Worm (Caenorhabditis elegans) whole organism, late embryonic: ENCODE measurements around the gene rpb-12.
A peak's percentile ranks its signal among the peaks of the same experiment; 100 is the strongest.

Experiments used
- C08G9.2 ChIP-seq: sonication (generic microtip); optimal IDR thresholded peaks from 2 replicates; lab custom pipeline; 2016; ENCODE audit warnings: mild to moderate bottlenecking, missing genetic modification characterization, moderate library complexity, missing compliant biosample characterization
- T23F11.4 ChIP-seq: fragments of 200-800 bp; sonication (Bioruptor generic); optimal IDR thresholded peaks from 2 replicates; lab custom pipeline; 2018; ENCODE audit warnings: mild to moderate bottlenecking, missing genetic modification characterization, missing compliant biosample characterization
- Y22D7AL.16 ChIP-seq: sonication (generic microtip); optimal IDR thresholded peaks from 2 replicates; lab custom pipeline; 2016; ENCODE audit warnings: missing genetic modification characterization, missing compliant biosample characterization
- ahr-1 ChIP-seq: sonication (generic microtip); optimal IDR thresholded peaks from 2 replicates; lab custom pipeline; 2016; ENCODE audit warnings: missing genetic modification characterization, missing compliant biosample characterization
- ama-1 ChIP-seq: fragments of 150-350 bp; optimal IDR thresholded peaks from 2 replicates; lab custom pipeline; 2014
- ceh-18 ChIP-seq: sonication (generic microtip); optimal IDR thresholded peaks from 2 replicates; lab custom pipeline; 2016; ENCODE audit warnings: missing genetic modification characterization, missing compliant biosample characterization
- ceh-19 ChIP-seq: fragments of 200-800 bp; sonication (Bioruptor generic); optimal IDR thresholded peaks from 2 replicates; lab custom pipeline; 2018; ENCODE audit warnings: mild to moderate bottlenecking, missing genetic modification characterization, missing compliant biosample characterization
- ceh-2 ChIP-seq: sonication (generic microtip); optimal IDR thresholded peaks from 2 replicates; lab custom pipeline; 2016; ENCODE audit warnings: missing genotype, missing genetic modification characterization, missing compliant biosample characterization
- ceh-22 ChIP-seq: sonication (generic microtip); optimal IDR thresholded peaks from 2 replicates; lab custom pipeline; 2017; ENCODE audit warnings: missing biosample characterization, missing genetic modification characterization
- ceh-45 ChIP-seq: fragments of 200-800 bp; sonication (Bioruptor generic); IDR thresholded peaks from 2 replicates; pipeline ENCODE4 v1.3.6; 2022; ENCODE audit warnings: missing genetic modification reagents, missing genetic modification characterization, missing compliant biosample characterization
- ceh-48 ChIP-seq: sonication (generic microtip); optimal IDR thresholded peaks from 2 replicates; lab custom pipeline; 2016; ENCODE audit warnings: missing genetic modification characterization, inconsistent platforms, missing compliant biosample characterization
- ceh-9 ChIP-seq: sonication (generic microtip); optimal IDR thresholded peaks from 2 replicates; lab custom pipeline; 2016; ENCODE audit warnings: mild to moderate bottlenecking, missing genetic modification characterization, inconsistent platforms, missing compliant biosample characterization
- che-1 ChIP-seq: sonication (generic microtip); optimal IDR thresholded peaks from 2 replicates; lab custom pipeline; 2016; ENCODE audit warnings: mild to moderate bottlenecking, missing genetic modification characterization, missing compliant biosample characterization
- dve-1 ChIP-seq: sonication (generic microtip); optimal IDR thresholded peaks from 2 replicates; lab custom pipeline; 2017; ENCODE audit warnings: antibody characterized with exemption, mild to moderate bottlenecking, missing genetic modification characterization, missing compliant biosample characterization
- elt-2 ChIP-seq: sonication (generic microtip); optimal IDR thresholded peaks from 2 replicates; lab custom pipeline; 2016; ENCODE audit warnings: missing genetic modification reagents, missing genetic modification characterization, missing compliant biosample characterization
- ets-4 ChIP-seq: sonication (generic microtip); optimal IDR thresholded peaks from 2 replicates; lab custom pipeline; 2016; ENCODE audit warnings: missing genetic modification characterization, missing compliant biosample characterization
- eyg-1 ChIP-seq: sonication (generic microtip); optimal IDR thresholded peaks from 2 replicates; lab custom pipeline; 2016; ENCODE audit warnings: missing genotype, missing genetic modification characterization, missing compliant biosample characterization
- fkh-6 ChIP-seq: sonication (generic microtip); optimal IDR thresholded peaks from 2 replicates; lab custom pipeline; 2016; ENCODE audit warnings: missing genetic modification characterization, missing compliant biosample characterization
- hlh-13 ChIP-seq: fragments of 200-800 bp; sonication (Bioruptor generic); optimal IDR thresholded peaks from 2 replicates; lab custom pipeline; 2018; ENCODE audit warnings: mild to moderate bottlenecking, missing genetic modification characterization, missing compliant biosample characterization
- hlh-6 ChIP-seq: sonication (generic microtip); optimal IDR thresholded peaks from 2 replicates; lab custom pipeline; 2016; ENCODE audit warnings: missing genotype, missing genetic modification characterization, missing compliant biosample characterization
- hlh-8 ChIP-seq: sonication (generic microtip); optimal IDR thresholded peaks from 2 replicates; lab custom pipeline; 2016; ENCODE audit warnings: missing genotype, missing genetic modification characterization, missing compliant biosample characterization
- lim-6 ChIP-seq: sonication (generic microtip); optimal IDR thresholded peaks from 2 replicates; lab custom pipeline; 2016; ENCODE audit warnings: missing genetic modification characterization, missing compliant biosample characterization
- nfya-1 ChIP-seq: sonication (generic microtip); optimal IDR thresholded peaks from 2 replicates; lab custom pipeline; 2017; ENCODE audit warnings: missing genetic modification characterization, mild to moderate bottlenecking, missing compliant biosample characterization, antibody characterized with exemption, moderate library complexity
- nhr-11 ChIP-seq: fragments of 150-350 bp; optimal IDR thresholded peaks from 2 replicates; lab custom pipeline; 2014; ENCODE audit warnings: missing biosample characterization, missing genetic modification characterization
- nhr-232 ChIP-seq: sonication (generic microtip); optimal IDR thresholded peaks from 2 replicates; lab custom pipeline; 2016; ENCODE audit warnings: missing genetic modification characterization, missing compliant biosample characterization
- pha-2 ChIP-seq: sonication (generic microtip); optimal IDR thresholded peaks from 2 replicates; lab custom pipeline; 2017; ENCODE audit warnings: mild to moderate bottlenecking, missing genetic modification characterization, missing compliant biosample characterization
- pha-4 ChIP-seq: fragments of 150-350 bp; optimal IDR thresholded peaks from 2 replicates; lab custom pipeline; 2018; ENCODE audit warnings: missing biosample characterization, missing genetic modification reagents, missing genetic modification characterization
- pqm-1 ChIP-seq: sonication (generic microtip); optimal IDR thresholded peaks from 2 replicates; lab custom pipeline; 2016; ENCODE audit warnings: missing genetic modification characterization, missing compliant biosample characterization
- rnt-1 ChIP-seq: sonication (generic microtip); optimal IDR thresholded peaks from 2 replicates; lab custom pipeline; 2016; ENCODE audit warnings: missing genetic modification characterization, missing compliant biosample characterization
- sox-2 ChIP-seq: fragments of 200-800 bp; sonication (Bioruptor generic); IDR thresholded peaks from 2 replicates; pipeline ENCODE4 v1.3.6; 2022; ENCODE audit warnings: missing genetic modification reagents, missing genetic modification characterization, missing compliant biosample characterization
- tbx-2 ChIP-seq: sonication (generic microtip); optimal IDR thresholded peaks from 2 replicates; lab custom pipeline; 2016; ENCODE audit warnings: missing genetic modification characterization, missing compliant biosample characterization
- tbx-7 ChIP-seq: sonication (generic microtip); optimal IDR thresholded peaks from 2 replicates; lab custom pipeline; 2016; ENCODE audit warnings: missing genotype, missing genetic modification characterization, missing compliant biosample characterization
- ttx-3 ChIP-seq: sonication (generic microtip); optimal IDR thresholded peaks from 2 replicates; lab custom pipeline; 2016; ENCODE audit warnings: missing genetic modification reagents, missing genetic modification characterization, missing compliant biosample characterization
- unc-42 ChIP-seq: sonication (generic microtip); optimal IDR thresholded peaks from 2 replicates; lab custom pipeline; 2016; ENCODE audit warnings: missing genotype, missing genetic modification characterization, missing compliant biosample characterization
- unc-55 ChIP-seq: sonication (generic microtip); optimal IDR thresholded peaks from 2 replicates; lab custom pipeline; 2017; ENCODE audit warnings: missing biosample characterization, missing genetic modification reagents, missing genetic modification characterization
- unc-86 ChIP-seq: sonication (generic microtip); optimal IDR thresholded peaks from 2 replicates; lab custom pipeline; 2016; ENCODE audit warnings: missing genetic modification characterization, missing compliant biosample characterization
- ztf-16 ChIP-seq: sonication (generic microtip); optimal IDR thresholded peaks from 2 replicates; lab custom pipeline; 2017; ENCODE audit warnings: missing genetic modification characterization, missing compliant biosample characterization

rpb-12 gene

DNA sequence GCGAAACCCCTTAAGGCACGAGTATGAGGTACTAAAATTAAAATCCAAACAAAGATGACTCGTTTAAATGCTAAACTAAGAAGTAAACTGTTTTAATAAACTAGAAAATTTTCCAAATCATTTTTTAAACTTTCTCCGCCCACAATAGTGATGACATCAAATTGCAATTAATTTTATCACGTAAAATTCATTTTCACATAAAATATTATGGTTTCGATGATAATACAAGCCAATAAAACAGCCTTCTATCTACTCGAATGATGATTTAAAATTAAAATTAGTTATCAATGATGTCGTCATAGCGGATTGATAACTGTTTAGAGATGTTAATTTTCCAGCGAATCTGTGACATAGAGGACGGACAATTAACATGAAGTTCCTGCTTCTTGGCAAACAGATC lies 19.0 kb upstream of the rpb-12 start, which contains the start of gene C07C7.3:
Gene C07C7.3 (plus strand): TSS at position 371 of the 400 bp plus-strand sequence.
- TF ChIP-seq sox-2 (GFP tag; lab: Robert Waterston, UW), result no peak
- no peak for TF ChIP-seq C08G9.2 (tag; lab: Kevin White, UChicago)
- no peak for TF ChIP-seq ceh-19 (GFP tag; lab: Kevin White, UChicago)
- no peak for TF ChIP-seq pha-2 (tag; lab: Kevin White, UChicago)
- no peak for TF ChIP-seq unc-42 (tag; lab: Kevin White, UChicago)
- TF ChIP-seq tbx-2, result no peak
- no peak for TF ChIP-seq ttx-3 (tag; lab: Kevin White, UChicago)
- no peak for TF ChIP-seq rnt-1 (tag; lab: Kevin White, UChicago)
- no peak for TF ChIP-seq tbx-7 (tag; lab: Kevin White, UChicago)
- no peak for TF ChIP-seq lim-6 (tag; lab: Kevin White, UChicago)
- TF ChIP-seq nhr-232 (tag; lab: Kevin White, UChicago), result no peak
- no peak for TF ChIP-seq ceh-45 (GFP tag; lab: Robert Waterston, UW)
- TF ChIP-seq nhr-11, result no peak
- no peak for TF ChIP-seq che-1 (tag; lab: Kevin White, UChicago)
- TF ChIP-seq, all 69 proteins: peak for 0

DNA sequence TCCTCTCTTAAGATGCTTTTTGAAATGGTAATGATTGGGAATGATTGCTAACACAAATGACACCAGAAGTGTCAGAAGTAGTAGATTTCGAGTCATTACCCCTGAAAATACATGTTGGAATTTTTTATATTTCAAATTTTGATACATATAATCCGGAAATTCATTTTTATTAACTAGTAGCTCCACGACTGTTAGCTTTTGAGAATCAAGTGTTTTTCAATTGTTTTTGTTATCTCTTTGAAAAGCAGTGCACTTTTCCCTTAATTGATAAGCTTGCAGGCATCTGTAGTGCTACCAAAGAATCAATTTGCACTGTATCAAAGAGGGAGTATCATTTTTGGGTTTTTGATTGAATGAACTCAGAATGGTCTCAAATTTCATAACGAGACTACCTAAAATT lies 18.4 kb upstream of the rpb-12 start, which contains the start of gene pcp-2:
Gene pcp-2 (minus strand): TSS at position 101 of the 400 bp plus-strand sequence.
- no peak for TF ChIP-seq ttx-3 (tag; lab: Kevin White, UChicago)
- no peak for TF ChIP-seq fkh-6
- no peak for TF ChIP-seq ceh-18 (tag; lab: Kevin White, UChicago)
- TF ChIP-seq ama-1, result no peak
- TF ChIP-seq hlh-6 (tag; lab: Kevin White, UChicago), result no peak
- no peak for TF ChIP-seq pqm-1 (tag; lab: Kevin White, UChicago)
- TF ChIP-seq eyg-1 (tag; lab: Kevin White, UChicago), result no peak
- TF ChIP-seq pha-4, result no peak
- no peak for TF ChIP-seq ztf-16 (tag; lab: Kevin White, UChicago)
- TF ChIP-seq elt-2, result no peak
- no peak for TF ChIP-seq ahr-1
- no peak for TF ChIP-seq unc-86 (tag; lab: Kevin White, UChicago)
- TF ChIP-seq C08G9.2 (tag; lab: Kevin White, UChicago), result no peak
- no peak for TF ChIP-seq unc-42 (tag; lab: Kevin White, UChicago)
- no peak for TF ChIP-seq hlh-13 (GFP tag; lab: Kevin White, UChicago)
- TF ChIP-seq ceh-9 (tag; lab: Kevin White, UChicago), result no peak
- no peak for TF ChIP-seq ceh-19 (GFP tag; lab: Kevin White, UChicago)
- no peak for TF ChIP-seq sox-2 (GFP tag; lab: Robert Waterston, UW)
- TF ChIP-seq ets-4 (tag; lab: Kevin White, UChicago), result no peak
- TF ChIP-seq T23F11.4 (GFP tag; lab: Kevin White, UChicago), result no peak

DNA sequence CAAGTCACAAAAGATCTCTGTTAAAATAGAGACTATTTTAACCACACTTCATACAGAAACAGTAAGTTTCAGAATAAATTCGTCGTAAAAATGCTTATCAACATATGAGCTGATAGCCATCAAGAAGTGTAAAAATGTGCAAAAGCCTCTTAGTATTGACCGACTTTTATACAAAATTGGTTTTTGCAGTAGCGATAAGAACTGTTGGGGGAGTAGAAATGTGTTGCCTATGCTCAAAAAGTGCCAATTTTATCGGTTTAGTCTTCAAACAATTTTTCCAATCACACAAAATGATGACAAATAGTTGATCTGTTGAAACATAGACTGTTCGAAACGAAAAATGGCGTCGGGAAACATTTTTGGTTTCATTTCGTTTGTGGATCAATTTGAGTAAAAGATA lies 13.2 kb upstream of the rpb-12 start:
- peak; percentile 8 for TF ChIP-seq elt-2
- no peak for TF ChIP-seq unc-55
- TF ChIP-seq ceh-22 (tag; lab: Kevin White, UChicago), result no peak
- TF ChIP-seq ceh-48 (tag; lab: Kevin White, UChicago), result no peak

DNA sequence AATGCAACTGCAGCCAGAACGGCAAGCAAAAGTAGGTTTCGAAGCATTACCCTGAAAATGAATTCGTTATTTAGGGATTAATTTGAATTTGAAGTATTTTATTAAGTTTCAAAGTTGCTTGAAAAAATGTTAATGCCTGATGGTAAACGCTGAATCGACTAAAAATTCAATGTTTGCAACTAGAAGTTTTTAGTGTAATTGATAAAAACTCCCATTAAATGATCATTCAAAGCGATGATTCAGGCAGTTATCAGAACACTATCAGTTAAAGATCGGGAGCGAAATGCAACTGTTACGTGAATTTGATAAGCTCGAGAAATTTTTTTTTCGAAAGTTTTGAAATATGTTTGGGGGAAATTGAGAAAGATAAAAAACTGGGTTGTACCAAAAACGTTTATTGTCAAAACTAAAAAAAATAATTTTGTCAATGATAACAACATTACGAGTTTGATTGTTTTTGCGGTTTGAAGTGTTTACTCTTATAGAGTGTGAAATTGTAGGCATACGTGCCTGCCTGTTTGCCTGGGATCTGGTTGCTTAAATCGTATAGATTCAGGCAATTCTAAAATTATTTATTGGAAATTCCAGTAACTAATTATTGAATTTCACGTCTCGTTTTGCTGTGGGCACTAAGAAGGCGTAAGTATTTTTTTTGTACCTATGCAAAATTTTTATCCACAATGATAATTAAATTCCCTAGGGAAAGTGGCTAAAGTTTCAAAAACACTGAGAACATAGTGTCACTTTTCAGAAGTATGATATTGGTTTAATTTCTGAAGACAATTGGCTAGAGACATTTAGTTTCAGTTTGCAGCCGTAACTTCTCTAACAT lies 12.5 kb upstream of the rpb-12 start, which contains the start of gene pcp-3:
Gene pcp-3 (minus strand): TSS at position 51 of the 832 bp plus-strand sequence.
- no peak for TF ChIP-seq Y22D7AL.16 (tag; lab: Kevin White, UChicago)
- TF ChIP-seq unc-55, result no peak
- no peak for TF ChIP-seq dve-1
- no peak for TF ChIP-seq che-1 (tag; lab: Kevin White, UChicago)
- TF ChIP-seq ceh-2 (tag; lab: Kevin White, UChicago), result no peak
- no peak for TF ChIP-seq T23F11.4 (GFP tag; lab: Kevin White, UChicago)
- no peak for TF ChIP-seq unc-86 (tag; lab: Kevin White, UChicago)
- TF ChIP-seq nfya-1 (tag; lab: Kevin White, UChicago), result no peak
- TF ChIP-seq hlh-8, result no peak
